Worm (Caenorhabditis elegans) whole organism, L4 larva: ENCODE data around the gene Y32G9A.3.

Experiments
- D1046.2 ChIP-seq: fragments of 200-800 bp; sonication (Bioruptor generic); IDR thresholded peaks from 2 replicates; pipeline ENCODE4 v1.3.6; 2022; ENCODE audit warnings: missing genetic modification characterization, missing compliant biosample characterization
- F26F4.8 ChIP-seq: fragments of 200-800 bp; sonication (Bioruptor generic); conservative IDR thresholded peaks from 2 replicates; pipeline ENCODE4 v1.3.6; 2022; ENCODE audit warnings: missing genetic modification characterization, missing compliant biosample characterization
- F44E2.7 ChIP-seq: fragments of 200-800 bp; sonication (Bioruptor generic); IDR thresholded peaks from 2 replicates; pipeline ENCODE4 v2.1.2; 2022; ENCODE audit warnings: missing genetic modification characterization, missing compliant biosample characterization
- Y105C5A.15 ChIP-seq: fragments of 200-800 bp; sonication (Bioruptor generic); IDR thresholded peaks from 2 replicates; pipeline ENCODE4 v1.3.6; 2022; ENCODE audit warnings: missing genetic modification characterization, missing compliant biosample characterization
- Y5F2A.4 ChIP-seq: fragments of 200-800 bp; sonication (Bioruptor generic); optimal IDR thresholded peaks from 2 replicates; lab custom pipeline; 2018; ENCODE audit warnings: mild to moderate bottlenecking, missing genetic modification characterization, missing compliant biosample characterization
- ZK546.5 ChIP-seq, 2 experiments: sonication (generic microtip); optimal IDR thresholded peaks; 2 replicates each; lab custom pipeline; 2017; ENCODE audit warnings: missing biosample characterization in 2 of 2, missing genetic modification characterization in 2 of 2
- aly-2 ChIP-seq: sonication (generic microtip); optimal IDR thresholded peaks from 2 replicates; lab custom pipeline; 2018; ENCODE audit warnings: missing biosample characterization, missing genetic modification characterization
- ama-1 ChIP-seq: fragments of 150-350 bp; optimal IDR thresholded peaks from 2 replicates; lab custom pipeline; 2014; ENCODE audit warnings: inconsistent platforms, mixed read lengths
- ceh-20 ChIP-seq: fragments of 200-800 bp; sonication (Bioruptor generic); IDR thresholded peaks from 2 replicates; pipeline ENCODE4 v1.3.6; 2022; ENCODE audit warnings: missing genetic modification reagents, missing genetic modification characterization, missing compliant biosample characterization
- ceh-28 ChIP-seq: fragments of 150-350 bp; optimal IDR thresholded peaks from 2 replicates; lab custom pipeline; 2014; ENCODE audit warnings: missing biosample characterization, missing genetic modification reagents, missing genetic modification characterization
- cey-2 ChIP-seq: sonication (generic microtip); optimal IDR thresholded peaks from 3 replicates; lab custom pipeline; 2017; ENCODE audit warnings: missing genetic modification characterization, mild to moderate bottlenecking, missing compliant biosample characterization, antibody characterized with exemption, borderline replicate concordance; ENCODE audit not compliant: insufficient read depth
- daf-16 ChIP-seq, 3 experiments: sonication (generic microtip); optimal IDR thresholded peaks; 2 replicates each; lab custom pipeline; 2016 to 2017; ENCODE audit warnings: missing genetic modification characterization in 3 of 3, missing genetic modification reagents in 3 of 3, mild to moderate bottlenecking in 2 of 3, missing compliant biosample characterization in 2 of 3, missing biosample characterization in 1 of 3, moderate library complexity in 1 of 3
- dmd-8 ChIP-seq: fragments of 200-800 bp; sonication (Bioruptor generic); IDR thresholded peaks from 2 replicates; pipeline ENCODE4 v1.3.6; 2022; ENCODE audit warnings: missing genetic modification characterization, missing compliant biosample characterization
- dpl-1 ChIP-seq: fragments of 150-350 bp; optimal IDR thresholded peaks from 2 replicates; lab custom pipeline; 2014; ENCODE audit warnings: missing biosample characterization, missing genetic modification reagents, missing genetic modification characterization
- dve-1 ChIP-seq: sonication (generic microtip); optimal IDR thresholded peaks from 2 replicates; lab custom pipeline; 2017; ENCODE audit warnings: antibody characterized with exemption, mild to moderate bottlenecking, missing genetic modification characterization, missing compliant biosample characterization; ENCODE audit not compliant: insufficient read depth
- fkh-10 ChIP-seq: fragments of 150-350 bp; optimal IDR thresholded peaks from 2 replicates; lab custom pipeline; 2014; ENCODE audit warnings: missing biosample characterization, missing genetic modification reagents, missing genetic modification characterization
- hlh-11 ChIP-seq: fragments of 200-800 bp; sonication (Bioruptor generic); optimal IDR thresholded peaks from 2 replicates; lab custom pipeline; 2018; ENCODE audit warnings: mild to moderate bottlenecking, missing genetic modification characterization, missing compliant biosample characterization
- hmg-1.1 ChIP-seq: fragments of 200-800 bp; sonication (Bioruptor generic); IDR thresholded peaks from 2 replicates; pipeline ENCODE4 v1.3.6; 2022; ENCODE audit warnings: missing genetic modification reagents, missing genetic modification characterization, missing compliant biosample characterization
- jun-1 ChIP-seq: fragments of 150-350 bp; optimal IDR thresholded peaks from 2 replicates; lab custom pipeline; 2014; ENCODE audit warnings: missing biosample characterization, missing genetic modification reagents, missing genetic modification characterization
- lim-7 ChIP-seq: fragments of 200-800 bp; sonication (Bioruptor generic); IDR thresholded peaks from 2 replicates; pipeline ENCODE4 v1.3.6; 2022; ENCODE audit warnings: missing genetic modification characterization, missing compliant biosample characterization
- lsy-2 ChIP-seq, 2 experiments: fragments of 150-350 bp in 1 of 2; sonication (generic microtip) in 1 of 2; optimal IDR thresholded peaks; 2 replicates each; lab custom pipeline; 2014 to 2017; ENCODE audit warnings: missing biosample characterization in 2 of 2, missing genetic modification characterization in 2 of 2
- mes-2 ChIP-seq: sonication (generic microtip); optimal IDR thresholded peaks from 2 replicates; lab custom pipeline; 2016; ENCODE audit warnings: missing genotype, mild to moderate bottlenecking, missing genetic modification characterization, missing compliant biosample characterization; ENCODE audit not compliant: poor library complexity, severe bottlenecking
- nhr-102 ChIP-seq: sonication (generic microtip); optimal IDR thresholded peaks from 2 replicates; lab custom pipeline; 2016; ENCODE audit warnings: mild to moderate bottlenecking, missing genetic modification characterization, moderate library complexity, missing compliant biosample characterization
- nhr-28 ChIP-seq: fragments of 150-350 bp; optimal IDR thresholded peaks from 2 replicates; lab custom pipeline; 2014; ENCODE audit warnings: missing biosample characterization, missing genetic modification characterization
- nhr-41 ChIP-seq: fragments of 200-800 bp; sonication (Bioruptor generic); IDR thresholded peaks from 2 replicates; pipeline ENCODE4 v1.3.6; 2022; ENCODE audit warnings: missing genetic modification reagents, missing genetic modification characterization, missing compliant biosample characterization
- nhr-48 ChIP-seq: sonication (generic microtip); optimal IDR thresholded peaks from 2 replicates; lab custom pipeline; 2016; ENCODE audit warnings: mild to moderate bottlenecking, missing genetic modification characterization, missing compliant biosample characterization
- nhr-77 ChIP-seq: fragments of 150-350 bp; optimal IDR thresholded peaks from 2 replicates; lab custom pipeline; 2014; ENCODE audit warnings: missing biosample characterization, missing genetic modification characterization
- php-3 ChIP-seq: fragments of 200-800 bp; sonication (Bioruptor generic); IDR thresholded peaks from 2 replicates; pipeline ENCODE4 v1.3.6; 2022; ENCODE audit warnings: missing genetic modification reagents, missing genetic modification characterization, missing compliant biosample characterization
- pqm-1 ChIP-seq: sonication (generic microtip); optimal IDR thresholded peaks from 2 replicates; lab custom pipeline; 2017; ENCODE audit warnings: missing biosample characterization, missing genetic modification characterization
- rbr-2 ChIP-seq: sonication (generic microtip); optimal IDR thresholded peaks from 2 replicates; lab custom pipeline; 2016; ENCODE audit warnings: missing genotype, missing genetic modification characterization, missing compliant biosample characterization
- sdz-12 ChIP-seq: fragments of 200-800 bp; sonication (Bioruptor generic); optimal IDR thresholded peaks from 2 replicates; lab custom pipeline; 2018; ENCODE audit warnings: mild to moderate bottlenecking, missing genetic modification characterization, missing compliant biosample characterization
- set-16 ChIP-seq: fragments of 200-800 bp; sonication (Bioruptor generic); IDR thresholded peaks from 2 replicates; pipeline ENCODE4 v1.3.6; 2022; ENCODE audit warnings: missing genetic modification reagents, missing genetic modification characterization, missing compliant biosample characterization
- unc-62 ChIP-seq, 3 experiments: fragments of 150-350 bp in 1 of 3; sonication (generic microtip); optimal IDR thresholded peaks in 2 of 3; peaks in 1 of 3; 1 replicate in 1 of 3; 2 replicates in 2 of 3; lab custom pipeline; 2014 to 2017; ENCODE audit warnings: missing biosample characterization in 3 of 3, missing genetic modification characterization in 3 of 3, missing genetic modification reagents in 3 of 3, missing genotype in 1 of 3

Gene Y32G9A.3

ce11 chrV:1875497-1875988 is 35.7 kb upstream of the Y32G9A.3 start (continued):
- TF ChIP-seq ceh-20 (GFP tag; lab: Robert Waterston, UW) (no peak), unc-62 (GFP tag; optimal IDR thresholded peaks at IDR 0.05 in 1 of 2; lab: Kevin White, UChicago) (no peak), unc-62 (tag; optimal IDR thresholded peaks at IDR 0.05; lab: Kevin White, UChicago) (no peak), lsy-2 (tag; optimal IDR thresholded peaks at IDR 0.05; lab: Kevin White, UChicago) (peak in 1 of 2 experiments; percentile 60)

- no peak for TF ChIP-seq jun-1 (tag; lab: Kevin White, UChicago)
- peak; percentile 66 for TF ChIP-seq set-16
Observed at ce11 chrV:1878030-1878429, 33.2 kb upstream of the Y32G9A.3 start.

ce11 chrV:1883131-1883530 is 28.1 kb upstream of the Y32G9A.3 start:
- TF ChIP-seq mes-2 (tag; lab: Kevin White, UChicago), result no peak
- TF ChIP-seq ceh-28 (tag; lab: Kevin White, UChicago), result no peak
- no peak for TF ChIP-seq lim-7 (GFP tag; lab: Robert Waterston, UW)
- TF ChIP-seq Y5F2A.4, result no peak
- no peak for TF ChIP-seq F26F4.8
- TF ChIP-seq nhr-48 (tag; lab: Kevin White, UChicago), result no peak
- TF ChIP-seq ama-1 (lab: Kevin White, UChicago), result no peak
- TF ChIP-seq sdz-12, result no peak
- TF ChIP-seq aly-2 (tag; lab: Kevin White, UChicago), result no peak
- TF ChIP-seq nhr-77 (tag; lab: Kevin White, UChicago), result peak; percentile 33
- no peak for TF ChIP-seq F44E2.7 (GFP tag; lab: Robert Waterston, UW)
- TF ChIP-seq nhr-41 (GFP tag; lab: Robert Waterston, UW), result no peak
- peak; percentile 47 for TF ChIP-seq hlh-11 (tag; lab: Kevin White, UChicago)
- TF ChIP-seq D1046.2 (GFP tag; lab: Robert Waterston, UW), result no peak
- peak; percentile 59 for TF ChIP-seq nhr-28 (tag; lab: Kevin White, UChicago)
- no peak for TF ChIP-seq daf-16 (GFP tag; optimal IDR thresholded peaks at IDR 0.05; lab: Kevin White, UChicago)
- peak; percentile 78 for TF ChIP-seq daf-16 (tag; optimal IDR thresholded peaks at IDR 0.05; lab: Kevin White, UChicago)
- TF ChIP-seq ZK546.5 (tag; optimal IDR thresholded peaks at IDR 0.05; lab: Kevin White, UChicago), result no peak
- no peak for TF ChIP-seq Y105C5A.15
- no peak for TF ChIP-seq fkh-10 (GFP tag; lab: Kevin White, UChicago)
- TF ChIP-seq nhr-102 (tag; lab: Kevin White, UChicago), result no peak
- peak; percentile 92 for TF ChIP-seq pqm-1
- no peak for TF ChIP-seq dmd-8 (GFP tag; lab: Robert Waterston, UW)
- TF ChIP-seq cey-2 (tag; lab: Kevin White, UChicago), result no peak
- peak; percentile 37 for TF ChIP-seq dve-1 (tag; lab: Kevin White, UChicago)

- peak in 1 of 2 experiments; percentile 19 for TF ChIP-seq unc-62 (GFP tag; optimal IDR thresholded peaks at IDR 0.05 in 1 of 2; lab: Kevin White, UChicago)
- TF ChIP-seq unc-62 (tag; optimal IDR thresholded peaks at IDR 0.05; lab: Kevin White, UChicago), result no peak
- peak in 1 of 2 experiments; percentile 11 for TF ChIP-seq lsy-2 (tag; optimal IDR thresholded peaks at IDR 0.05; lab: Kevin White, UChicago)
- no peak for TF ChIP-seq php-3 (GFP tag; lab: Robert Waterston, UW)
- peak; percentile 1 for TF ChIP-seq rbr-2 (tag; lab: Kevin White, UChicago)
- TF ChIP-seq dpl-1 (GFP tag; lab: Kevin White, UChicago), result no peak
- TF ChIP-seq hmg-1.1 (GFP tag; lab: Robert Waterston, UW), result peak; percentile 57
- peak; percentile 7 for TF ChIP-seq mes-2 (tag; lab: Kevin White, UChicago)
Observed at ce11 chrV:1886997-1887396, 24.2 kb upstream of the Y32G9A.3 start.
